Worm (Caenorhabditis elegans) whole organism, mixed stage, embryonic: Measurements from ENCODE around the gene F01G4.4.

ENCODE experiments used
- nhr-12 ChIP-seq: fragments of 150-350 bp; optimal IDR thresholded peaks from 2 replicates; lab custom pipeline; 2014; ENCODE audit warnings: missing biosample characterization, missing genetic modification characterization
- nhr-28 ChIP-seq: fragments of 150-350 bp; optimal IDR thresholded peaks from 2 replicates; lab custom pipeline; 2014; ENCODE audit warnings: missing biosample characterization, missing genetic modification characterization

DNA sequence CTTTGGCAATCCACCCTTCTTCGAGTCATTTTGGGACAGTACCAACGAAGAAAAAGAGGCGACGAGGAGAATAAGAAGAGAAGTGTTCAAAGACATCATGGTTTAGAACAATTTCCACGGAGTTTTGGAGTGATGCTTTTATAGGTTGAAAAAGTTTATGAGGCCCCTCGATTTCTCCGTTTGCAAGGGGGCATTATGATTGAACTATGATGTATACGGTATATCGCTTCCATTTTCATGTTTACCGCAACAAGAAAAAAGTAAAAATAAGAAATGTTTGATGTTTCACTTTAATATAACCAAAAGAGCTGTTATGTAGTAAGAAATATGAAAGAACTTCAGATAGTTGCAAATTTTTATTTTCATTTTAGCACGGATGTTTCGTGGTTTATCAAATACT lies 41.8 kb upstream of the F01G4.4 start, which contains the start of gene srlf-18:
- no peak for TF ChIP-seq nhr-12
- TF ChIP-seq nhr-28 (tag; lab: Kevin White, UChicago): no peak
